Worm (Caenorhabditis elegans) whole organism, late embryonic: Measurements from ENCODE around the gene T19B10.5.

Experiments
- C08G9.2 ChIP-seq: sonication (generic microtip); optimal IDR thresholded peaks from 2 replicates; lab custom pipeline; 2016; ENCODE audit warnings: mild to moderate bottlenecking, missing genetic modification characterization, moderate library complexity, missing compliant biosample characterization
- ceh-2 ChIP-seq: sonication (generic microtip); optimal IDR thresholded peaks from 2 replicates; lab custom pipeline; 2016; ENCODE audit warnings: missing genotype, missing genetic modification characterization, missing compliant biosample characterization
- ceh-48 ChIP-seq: sonication (generic microtip); optimal IDR thresholded peaks from 2 replicates; lab custom pipeline; 2016; ENCODE audit warnings: missing genetic modification characterization, inconsistent platforms, missing compliant biosample characterization
- ceh-9 ChIP-seq: sonication (generic microtip); optimal IDR thresholded peaks from 2 replicates; lab custom pipeline; 2016; ENCODE audit warnings: mild to moderate bottlenecking, missing genetic modification characterization, inconsistent platforms, missing compliant biosample characterization
- dmd-4 ChIP-seq: sonication (generic microtip); optimal IDR thresholded peaks from 2 replicates; lab custom pipeline; 2016; ENCODE audit warnings: borderline replicate concordance, missing genetic modification characterization, missing compliant biosample characterization
- fkh-10 ChIP-seq: fragments of 150-350 bp; optimal IDR thresholded peaks from 2 replicates; lab custom pipeline; 2014; ENCODE audit warnings: missing biosample characterization, missing genetic modification reagents, missing genetic modification characterization
- mec-3 ChIP-seq: sonication (generic microtip); optimal IDR thresholded peaks from 2 replicates; lab custom pipeline; 2016; ENCODE audit warnings: borderline replicate concordance, missing genetic modification characterization, missing compliant biosample characterization
- nhr-11 ChIP-seq: fragments of 150-350 bp; optimal IDR thresholded peaks from 2 replicates; lab custom pipeline; 2014; ENCODE audit warnings: missing biosample characterization, missing genetic modification characterization
- pag-3 ChIP-seq: sonication (generic microtip); optimal IDR thresholded peaks from 2 replicates; lab custom pipeline; 2016; ENCODE audit warnings: missing compliant biosample characterization, missing genetic modification characterization, borderline replicate concordance
- syd-9 ChIP-seq: sonication (generic microtip); optimal IDR thresholded peaks from 2 replicates; lab custom pipeline; 2016; ENCODE audit warnings: mild to moderate bottlenecking, missing genetic modification characterization, moderate library complexity, missing compliant biosample characterization
- tbx-2 ChIP-seq: sonication (generic microtip); optimal IDR thresholded peaks from 2 replicates; lab custom pipeline; 2016; ENCODE audit warnings: missing genetic modification characterization, missing compliant biosample characterization
- unc-3 ChIP-seq, 2 experiments: fragments of 200-800 bp in 1 of 2; sonication (Bioruptor generic) in 1 of 2; sonication (generic microtip) in 1 of 2; conservative IDR thresholded peaks in 1 of 2; optimal IDR thresholded peaks in 1 of 2; 2 replicates each; pipeline versions ENCODE4 v1.3.6 to Lab custom; 2016 to 2022; ENCODE audit warnings: missing compliant biosample characterization in 2 of 2, missing genetic modification characterization in 2 of 2, missing genetic modification reagents in 1 of 2
- unc-42 ChIP-seq: sonication (generic microtip); optimal IDR thresholded peaks from 2 replicates; lab custom pipeline; 2016; ENCODE audit warnings: missing genotype, missing genetic modification characterization, missing compliant biosample characterization
- unc-86 ChIP-seq: sonication (generic microtip); optimal IDR thresholded peaks from 2 replicates; lab custom pipeline; 2016; ENCODE audit warnings: missing genetic modification characterization, missing compliant biosample characterization

DNA sequence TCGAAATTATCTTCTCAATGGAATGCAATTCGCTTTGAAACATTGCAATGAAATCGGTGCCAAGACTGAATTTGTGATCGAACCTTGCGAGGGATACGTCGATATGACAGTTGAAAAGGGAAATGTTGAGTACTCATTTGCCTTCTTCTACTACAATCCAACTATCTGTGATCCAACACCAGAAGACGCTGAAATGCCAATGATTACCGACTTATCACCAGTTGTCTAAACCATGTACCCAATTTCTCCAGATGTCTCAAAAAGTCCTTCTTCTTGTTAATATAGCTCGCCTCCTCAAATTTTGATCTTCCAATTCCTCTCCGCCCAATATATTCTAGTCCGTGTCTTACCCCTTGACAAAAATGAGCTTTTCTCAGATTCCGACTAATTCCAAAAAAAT lies 18.3 kb upstream of the T19B10.5 start:
- no peak for TF ChIP-seq mec-3
- TF ChIP-seq unc-42 = no peak
- no peak for TF ChIP-seq unc-86 (tag; lab: Kevin White, UChicago)
- TF ChIP-seq tbx-2 (tag; lab: Kevin White, UChicago) = no peak
- TF ChIP-seq C08G9.2 (tag; lab: Kevin White, UChicago) = no peak
- no peak for TF ChIP-seq nhr-11
- TF ChIP-seq unc-3 (GFP tag; conservative IDR thresholded peaks at IDR 0.05; lab: Robert Waterston, UW) = no peak
- TF ChIP-seq unc-3 (tag; optimal IDR thresholded peaks at IDR 0.05; lab: Kevin White, UChicago) = no peak
- no peak for TF ChIP-seq fkh-10 (GFP tag; lab: Kevin White, UChicago)
- no peak for TF ChIP-seq ceh-2 (tag; lab: Kevin White, UChicago)
- no peak for TF ChIP-seq ceh-9 (tag; lab: Kevin White, UChicago)
- no peak for TF ChIP-seq pag-3 (tag; lab: Kevin White, UChicago)
- TF ChIP-seq syd-9 = no peak
- no peak for TF ChIP-seq ceh-48 (tag; lab: Kevin White, UChicago)
- no peak for TF ChIP-seq dmd-4 (tag; lab: Kevin White, UChicago)
